Fruit fly (Drosophila melanogaster) whole organism: ENCODE data around the gene CG7530.

Experiments used
- CG8478 ChIP-seq: fragments of >200 bp; optimal IDR thresholded peaks from 2 replicates; lab custom pipeline; 2018; ENCODE audit warnings: inconsistent platforms
- Dll ChIP-seq: fragments of >200 bp; optimal IDR thresholded peaks from 2 replicates; lab custom pipeline; 2017
- EcR ChIP-seq, 2 experiments: fragments of >200 bp; optimal IDR thresholded peaks; 2 replicates each; lab custom pipeline; 2017; ENCODE audit warnings: missing biosample characterization in 2 of 2, missing genetic modification characterization in 2 of 2, missing genetic modification reagents in 2 of 2
- pan ChIP-seq: fragments of >200 bp; optimal IDR thresholded peaks from 2 replicates; lab custom pipeline; 2017
- psq ChIP-seq: fragments of >200 bp; optimal IDR thresholded peaks from 2 replicates; lab custom pipeline; 2017
- usp ChIP-seq: fragments of >200 bp; optimal IDR thresholded peaks from 2 replicates; lab custom pipeline; 2017; ENCODE audit warnings: missing biosample characterization, missing genetic modification characterization, mixed read lengths

DNA sequence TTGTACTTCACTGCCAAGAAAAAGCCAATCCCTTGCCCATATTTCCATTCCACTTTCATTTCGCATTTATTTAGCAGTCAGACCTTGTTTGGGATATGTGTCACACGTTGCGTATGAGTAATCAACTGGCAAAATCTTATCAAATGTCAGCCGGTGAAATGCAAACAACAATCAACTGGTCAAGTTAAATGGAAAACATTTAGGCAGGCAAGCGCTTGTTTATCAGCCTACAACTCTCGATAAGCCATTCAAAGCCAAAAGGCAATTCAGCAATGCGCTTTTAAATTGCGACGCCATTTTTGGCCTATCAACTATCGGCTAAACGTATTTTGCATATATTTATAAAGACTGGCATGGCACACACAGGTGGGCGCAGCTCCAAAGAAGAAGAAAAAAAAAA lies 49.4 kb upstream of the CG7530 start:
- TF ChIP-seq psq (lab: Kevin White, UChicago) (no peak), pan (lab: Kevin White, UChicago) (no peak), usp (GFP tag; lab: Kevin White, UChicago) (no peak), CG8478 (lab: Kevin White, UChicago) (no peak), EcR (GFP tag; optimal IDR thresholded peaks at IDR 0.05; lab: Kevin White, UChicago) (no peak), Dll (lab: Kevin White, UChicago) (no peak)
